Worm (Caenorhabditis elegans) whole organism, late embryonic: Measurements from ENCODE around the gene irld-27.

ENCODE experiments used
- ceh-9 ChIP-seq: sonication (generic microtip); optimal IDR thresholded peaks from 2 replicates; lab custom pipeline; 2016; ENCODE audit warnings: mild to moderate bottlenecking, missing genetic modification characterization, inconsistent platforms, missing compliant biosample characterization
- eyg-1 ChIP-seq: sonication (generic microtip); optimal IDR thresholded peaks from 2 replicates; lab custom pipeline; 2016; ENCODE audit warnings: missing genotype, missing genetic modification characterization, missing compliant biosample characterization
- hlh-30 ChIP-seq: sonication (generic microtip); optimal IDR thresholded peaks from 2 replicates; lab custom pipeline; 2017; ENCODE audit warnings: antibody characterized with exemption, missing genetic modification characterization, missing compliant biosample characterization; ENCODE audit not compliant: insufficient read depth
- hlh-6 ChIP-seq: sonication (generic microtip); optimal IDR thresholded peaks from 2 replicates; lab custom pipeline; 2016; ENCODE audit warnings: missing genotype, missing genetic modification characterization, missing compliant biosample characterization
- hlh-8 ChIP-seq: sonication (generic microtip); optimal IDR thresholded peaks from 2 replicates; lab custom pipeline; 2016; ENCODE audit warnings: missing genotype, missing genetic modification characterization, missing compliant biosample characterization
- npax-4 ChIP-seq: sonication (generic microtip); optimal IDR thresholded peaks from 2 replicates; lab custom pipeline; 2016; ENCODE audit warnings: missing genetic modification characterization, missing compliant biosample characterization
- pha-2 ChIP-seq: sonication (generic microtip); optimal IDR thresholded peaks from 2 replicates; lab custom pipeline; 2017; ENCODE audit warnings: mild to moderate bottlenecking, missing genetic modification characterization, missing compliant biosample characterization
- ref-2 ChIP-seq: sonication (generic microtip); optimal IDR thresholded peaks from 2 replicates; lab custom pipeline; 2016; ENCODE audit warnings: missing genetic modification characterization, missing compliant biosample characterization
- unc-3 ChIP-seq, 2 experiments: fragments of 200-800 bp in 1 of 2; sonication (Bioruptor generic) in 1 of 2; sonication (generic microtip) in 1 of 2; conservative IDR thresholded peaks in 1 of 2; optimal IDR thresholded peaks in 1 of 2; 2 replicates each; pipeline versions ENCODE4 v1.3.6 to Lab custom; 2016 to 2022; ENCODE audit warnings: missing compliant biosample characterization in 2 of 2, missing genetic modification characterization in 2 of 2, missing genetic modification reagents in 1 of 2

irld-27 gene

DNA sequence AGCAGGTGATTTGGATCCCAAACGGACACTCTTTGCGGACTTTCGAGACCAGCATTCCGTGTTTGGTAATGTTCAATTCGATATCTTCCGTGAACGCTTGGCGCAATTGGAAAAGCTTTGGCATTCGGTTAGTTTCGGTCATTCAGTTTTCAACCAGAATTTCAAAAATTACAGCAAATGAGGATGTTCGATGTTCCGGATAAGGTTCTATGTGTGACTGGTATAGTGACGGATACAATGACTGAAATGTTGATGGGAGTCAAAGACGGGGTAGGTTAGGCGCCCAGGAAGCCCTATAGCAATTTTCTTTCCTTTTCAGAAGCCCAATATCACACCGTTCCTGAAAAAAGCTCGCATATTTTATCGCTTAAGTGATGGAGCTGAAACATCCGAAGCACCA lies 51.0 kb downstream of the irld-27 start:
- TF ChIP-seq unc-3 (GFP tag; conservative IDR thresholded peaks at IDR 0.05; lab: Robert Waterston, UW) (no peak), unc-3 (tag; optimal IDR thresholded peaks at IDR 0.05; lab: Kevin White, UChicago) (no peak), ceh-9 (tag; lab: Kevin White, UChicago) (no peak), hlh-30 (tag; lab: Kevin White, UChicago) (no peak), hlh-8 (tag; lab: Kevin White, UChicago) (no peak), hlh-6 (tag; lab: Kevin White, UChicago) (no peak), npax-4 (tag; lab: Kevin White, UChicago) (no peak), pha-2 (tag; lab: Kevin White, UChicago) (no peak), eyg-1 (tag; lab: Kevin White, UChicago) (no peak), ref-2 (no peak)
